Fruit fly (Drosophila melanogaster) whole organism: ENCODE results near the gene Kdm2.

Source experiments
- CG8478 ChIP-seq: fragments of >200 bp; optimal IDR thresholded peaks from 2 replicates; lab custom pipeline; 2018; ENCODE audit warnings: inconsistent platforms
- Dll ChIP-seq: fragments of >200 bp; optimal IDR thresholded peaks from 2 replicates; lab custom pipeline; 2017
- EcR ChIP-seq, 2 experiments: fragments of >200 bp; optimal IDR thresholded peaks; 2 replicates each; lab custom pipeline; 2017; ENCODE audit warnings: missing biosample characterization in 2 of 2, missing genetic modification characterization in 2 of 2, missing genetic modification reagents in 2 of 2
- psq ChIP-seq: fragments of >200 bp; optimal IDR thresholded peaks from 2 replicates; lab custom pipeline; 2017
- usp ChIP-seq: fragments of >200 bp; optimal IDR thresholded peaks from 2 replicates; lab custom pipeline; 2017; ENCODE audit warnings: missing biosample characterization, missing genetic modification characterization, mixed read lengths

- TF ChIP-seq Dll: no peak
- TF ChIP-seq psq (lab: Kevin White, UChicago): no peak
- no peak for TF ChIP-seq EcR (GFP tag; optimal IDR thresholded peaks at IDR 0.05; lab: Kevin White, UChicago)
- no peak for TF ChIP-seq CG8478 (lab: Kevin White, UChicago)
- no peak for TF ChIP-seq usp (GFP tag; lab: Kevin White, UChicago)
These were observed 4.5 kb upstream of the Kdm2 start, which contains the start of gene Rel for dm6 chr3R:9047561-9048465.
